Worm (Caenorhabditis elegans): ENCODE results near the gene B0238.9.

Gene B0238.9

ce11 chrV:5262999-5263398 is 14.9 kb downstream of the B0238.9 start, which contains the start of gene cest-30:
Gene cest-30 (minus strand): TSS chrV:5263099.
- TF ChIP-seq tbx-8 (GFP tag; optimal IDR thresholded peaks at IDR 0.05) (no peak), ceh-83 (GFP tag; optimal IDR thresholded peaks at IDR 0.05) (no peak), bed-3 (GFP tag; optimal IDR thresholded peaks at IDR 0.05) (no peak), ces-1 (GFP tag; optimal IDR thresholded peaks at IDR 0.05) (no peak), lin-32 (GFP tag; optimal IDR thresholded peaks at IDR 0.05) (no peak), lsy-2 (tag; optimal IDR thresholded peaks at IDR 0.05) (no peak), nhr-76 (tag; optimal IDR thresholded peaks at IDR 0.05) (no peak), mab-5 (tag; optimal IDR thresholded peaks at IDR 0.05) (no peak), mep-1 (tag; optimal IDR thresholded peaks at IDR 0.05) (no peak), ham-2 (GFP tag; optimal IDR thresholded peaks at IDR 0.05) (no peak), drap-1 (GFP tag; optimal IDR thresholded peaks at IDR 0.05) (no peak), ztf-11 (tag; optimal IDR thresholded peaks at IDR 0.05) (no peak)

- TF ChIP-seq bed-3 (GFP tag; optimal IDR thresholded peaks at IDR 0.05) (no peak), lin-13 (tag; optimal IDR thresholded peaks at IDR 0.05) (no peak), nhr-12 (tag; optimal IDR thresholded peaks at IDR 0.05) (no peak), flh-1 (GFP tag; optimal IDR thresholded peaks at IDR 0.05) (no peak), nhr-28 (tag; optimal IDR thresholded peaks at IDR 0.05) (no peak), cnd-1 (tag; optimal IDR thresholded peaks at IDR 0.05) (no peak), nhr-76 (tag; optimal IDR thresholded peaks at IDR 0.05) (no peak)
These were observed 18.5 kb downstream of the B0238.9 start, which contains the start of gene srt-70 for ce11 chrV:5259448-5259847. Gene srt-70 (minus strand): TSS chrV:5259548.

DNA sequence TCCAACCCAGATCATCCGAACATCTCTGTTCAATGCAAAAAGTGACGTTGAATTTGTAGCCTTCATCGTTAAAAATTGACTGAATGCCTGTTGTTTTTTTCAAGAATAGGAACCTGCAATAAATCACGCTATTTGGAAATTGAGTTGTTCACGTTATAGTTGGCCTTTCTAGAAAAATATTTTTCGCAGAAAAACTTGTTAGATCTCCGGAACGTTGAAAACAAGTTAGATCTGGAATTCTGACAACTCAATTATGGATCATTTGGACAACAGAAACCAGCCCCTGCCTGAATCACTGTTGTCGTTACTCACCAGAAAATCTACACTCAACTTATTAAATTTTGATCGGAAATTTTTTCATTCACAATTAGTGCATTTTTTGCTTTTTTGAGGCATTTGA is 20.5 kb downstream of the B0238.9 start, which contains the start of gene srt-67:
srt-67 (minus strand) TSS at position 101 of the 400 bp plus-strand sequence.
- TF ChIP-seq nhr-12 (tag; optimal IDR thresholded peaks at IDR 0.05) (no peak), M03D4.4 (tag; optimal IDR thresholded peaks at IDR 0.05) (no peak), elt-3 (tag; optimal IDR thresholded peaks at IDR 0.05) (no peak), flh-1 (GFP tag; optimal IDR thresholded peaks at IDR 0.05) (no peak), nhr-28 (tag; optimal IDR thresholded peaks at IDR 0.05) (no peak), tbx-8 (GFP tag; optimal IDR thresholded peaks at IDR 0.05) (no peak), ztf-11 (tag; optimal IDR thresholded peaks at IDR 0.05) (no peak), mep-1 (tag; optimal IDR thresholded peaks at IDR 0.05) (no peak), unc-62 (GFP tag; optimal IDR thresholded peaks at IDR 0.05) (no peak)

DNA sequence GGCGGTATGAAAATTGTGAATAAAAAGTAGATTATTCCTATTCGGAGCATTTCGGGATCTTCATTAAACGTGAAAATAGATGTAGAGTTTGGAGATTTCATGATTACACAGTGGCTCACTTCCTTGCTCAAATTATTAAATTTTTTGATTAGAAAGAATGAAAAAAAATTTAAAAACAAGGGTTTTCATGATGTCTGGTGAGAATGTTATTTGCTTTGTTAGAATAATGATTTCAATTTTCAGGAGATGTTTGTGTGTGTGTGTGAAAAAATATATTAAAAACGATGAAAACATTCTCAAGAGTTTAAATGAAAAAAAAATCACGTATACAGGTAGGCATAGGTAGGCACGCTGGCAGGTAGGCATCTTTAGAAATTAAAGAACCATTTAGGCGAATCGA is 25.9 kb downstream of the B0238.9 start, which contains the start of gene srt-68:
srt-68 (minus strand) TSS at position 101 of the 400 bp plus-strand sequence.
- TF ChIP-seq ceh-83 (GFP tag; optimal IDR thresholded peaks at IDR 0.05): no peak
- no peak for TF ChIP-seq zip-8 (tag; optimal IDR thresholded peaks at IDR 0.05)
- no peak for TF ChIP-seq ztf-11 (tag; optimal IDR thresholded peaks at IDR 0.05)
- TF ChIP-seq ceh-43 (GFP tag; optimal IDR thresholded peaks at IDR 0.05): no peak
- no peak for TF ChIP-seq elt-1 (tag; optimal IDR thresholded peaks at IDR 0.05; ENCODE audit: borderline replicate concordance, insufficient read depth)
- TF ChIP-seq nhr-2 (tag; optimal IDR thresholded peaks at IDR 0.05): no peak
- no peak for TF ChIP-seq lin-13 (tag; optimal IDR thresholded peaks at IDR 0.05)
- no peak for TF ChIP-seq ham-2 (GFP tag; optimal IDR thresholded peaks at IDR 0.05)
- TF ChIP-seq mab-5 (tag; optimal IDR thresholded peaks at IDR 0.05): no peak
- TF ChIP-seq tbx-8 (GFP tag; optimal IDR thresholded peaks at IDR 0.05): no peak
- no peak for TF ChIP-seq unc-120 (tag; optimal IDR thresholded peaks at IDR 0.05; ENCODE audit: poor library complexity, severe bottlenecking)
- no peak for TF ChIP-seq hlh-1 (tag; optimal IDR thresholded peaks at IDR 0.05)

DNA sequence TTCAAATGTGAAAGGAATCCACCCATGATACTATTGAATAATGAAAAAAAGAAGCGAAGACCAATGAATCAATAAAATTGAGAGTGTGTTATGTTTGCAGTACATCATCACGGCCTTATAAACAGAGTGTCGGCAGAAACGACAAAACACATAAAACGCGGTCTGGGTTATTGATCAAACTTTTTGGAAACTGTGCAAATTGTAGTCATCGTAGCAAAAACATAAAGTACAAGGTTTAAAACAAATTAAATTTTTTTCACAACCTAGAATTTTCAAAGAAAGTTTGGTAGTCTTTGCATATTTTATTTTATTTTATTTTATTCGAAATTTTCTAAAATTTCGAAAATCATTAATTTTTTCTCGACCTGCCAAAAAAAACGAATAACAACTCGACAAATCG is 34.9 kb downstream of the B0238.9 start, which contains the start of gene cest-35.1:
cest-35.1 (minus strand) TSS at position 101 of the 400 bp plus-strand sequence.
- TF ChIP-seq nhr-76 (tag; optimal IDR thresholded peaks at IDR 0.05) (no peak), mab-5 (tag; optimal IDR thresholded peaks at IDR 0.05) (no peak), nhr-237 (tag; optimal IDR thresholded peaks at IDR 0.05) (no peak), lsy-2 (tag; optimal IDR thresholded peaks at IDR 0.05) (no peak), flh-1 (GFP tag; optimal IDR thresholded peaks at IDR 0.05) (no peak), sptf-1 (tag; optimal IDR thresholded peaks at IDR 0.05) (no peak), nhr-2 (tag; optimal IDR thresholded peaks at IDR 0.05) (no peak), ceh-39 (tag; optimal IDR thresholded peaks at IDR 0.05) (no peak), sem-2 (GFP tag; optimal IDR thresholded peaks at IDR 0.05) (no peak), lin-13 (tag; optimal IDR thresholded peaks at IDR 0.05) (no peak), elt-3 (tag; optimal IDR thresholded peaks at IDR 0.05) (no peak), unc-62 (GFP tag; optimal IDR thresholded peaks at IDR 0.05) (no peak)

All from whole organism, mixed stage, embryonic.